Worm (Caenorhabditis elegans): ENCODE results near the gene F10B5.2.

- no peak for TF ChIP-seq nhr-71 (tag; optimal IDR thresholded peaks at IDR 0.05)
- no peak for TF ChIP-seq fkh-10 (GFP tag; optimal IDR thresholded peaks at IDR 0.05)
- no peak for TF ChIP-seq elt-3 (tag; optimal IDR thresholded peaks at IDR 0.05)
- no peak for TF ChIP-seq nhr-20 (tag; optimal IDR thresholded peaks at IDR 0.05)
- TF ChIP-seq unc-130 (tag; optimal IDR thresholded peaks at IDR 0.05), result no peak
- no peak for TF ChIP-seq skn-1 (tag; optimal IDR thresholded peaks at IDR 0.05)
Observed at ce11 chrII:8102041-8102440, 42.5 kb upstream of the F10B5.2 start, which contains the start of gene sre-2.

Measured in whole organism, L1 larva.